Worm (Caenorhabditis elegans) whole organism, midembryonic: ENCODE data around the gene cyp-14A3.

Experiments
- T22C8.4 ChIP-seq: fragments of 200-800 bp; sonication (Bioruptor generic); IDR thresholded peaks from 2 replicates; pipeline ENCODE4 v1.3.6; 2022; ENCODE audit warnings: missing genetic modification characterization, missing compliant biosample characterization
- cog-1 ChIP-seq: sonication (generic microtip); optimal IDR thresholded peaks from 2 replicates; lab custom pipeline; 2016; ENCODE audit warnings: missing genetic modification characterization, missing compliant biosample characterization
- flt-1 ChIP-seq: fragments of 200-800 bp; sonication (Bioruptor generic); IDR thresholded peaks from 2 replicates; pipeline ENCODE4 v1.3.6; 2022; ENCODE audit warnings: missing genetic modification characterization, missing compliant biosample characterization
- klf-2 ChIP-seq: fragments of 200-800 bp; sonication (Bioruptor generic); conservative IDR thresholded peaks from 2 replicates; pipeline ENCODE4 v1.3.6; 2022; ENCODE audit warnings: missing genetic modification reagents, missing genetic modification characterization, missing compliant biosample characterization
- med-1 ChIP-seq: sonication (generic microtip); optimal IDR thresholded peaks from 2 replicates; lab custom pipeline; 2017; ENCODE audit warnings: missing genetic modification characterization, mild to moderate bottlenecking, missing compliant biosample characterization, antibody characterized with exemption, missing genetic modification reagents; ENCODE audit not compliant: insufficient read depth
- ref-1 ChIP-seq: fragments of 200-800 bp; sonication (Bioruptor generic); conservative IDR thresholded peaks from 2 replicates; pipeline ENCODE4 v1.3.6; 2022; ENCODE audit warnings: missing genetic modification reagents, missing genetic modification characterization, missing compliant biosample characterization
- tab-1 ChIP-seq: fragments of 200-800 bp; sonication (Bioruptor generic); IDR thresholded peaks from 2 replicates; pipeline ENCODE4 v1.3.6; 2022; ENCODE audit warnings: missing genetic modification characterization, missing compliant biosample characterization
- ztf-23 ChIP-seq: fragments of 200-800 bp; sonication (Bioruptor generic); IDR thresholded peaks from 2 replicates; pipeline ENCODE4 v1.3.6; 2022; ENCODE audit warnings: missing genetic modification reagents, missing genetic modification characterization, missing compliant biosample characterization
- ztf-29 ChIP-seq: fragments of 200-800 bp; sonication (Bioruptor generic); IDR thresholded peaks from 2 replicates; pipeline ENCODE4 v1.3.6; 2022; ENCODE audit warnings: missing genetic modification reagents, missing genetic modification characterization, missing compliant biosample characterization

ce11 chrX:13306869-13307446 is 33.0 kb upstream of the cyp-14A3 start:
- TF ChIP-seq tab-1 (GFP tag; lab: Robert Waterston, UW): peak; percentile 96
- TF ChIP-seq med-1 (GFP tag; lab: Kevin White, UChicago): peak; percentile 65
- TF ChIP-seq cog-1 (tag; lab: Kevin White, UChicago): peak; percentile 97
- TF ChIP-seq flt-1: peak; percentile 97
- TF ChIP-seq ref-1: peak; percentile 91
- peak; percentile 96 for TF ChIP-seq ztf-29 (GFP tag; lab: Robert Waterston, UW)
- peak; percentile 94 for TF ChIP-seq klf-2 (GFP tag; lab: Robert Waterston, UW)
- TF ChIP-seq ztf-23 (GFP tag; lab: Robert Waterston, UW): peak; percentile 97
- peak; percentile 95 for TF ChIP-seq T22C8.4 (GFP tag; lab: Robert Waterston, UW)
